Fruit fly (Drosophila melanogaster) whole organism, adult: ENCODE results near the gene Hr39.

Experiments used
- CG11617 ChIP-seq: fragments of 200-800 bp; sonication (Bioruptor generic); optimal IDR thresholded peaks from 2 replicates; lab custom pipeline; 2017; ENCODE audit warnings: mild to moderate bottlenecking, missing biosample characterization, missing genetic modification reagents, missing genetic modification characterization
- CG12768 ChIP-seq: fragments of 200-800 bp; sonication (Bioruptor generic); optimal IDR thresholded peaks from 2 replicates; lab custom pipeline; 2017; ENCODE audit warnings: missing biosample characterization, missing genetic modification characterization, mild to moderate bottlenecking, moderate library complexity, missing genetic modification reagents
- CG14711 ChIP-seq: fragments of 200-800 bp; sonication (Bioruptor generic); optimal IDR thresholded peaks from 2 replicates; lab custom pipeline; 2018; ENCODE audit warnings: missing biosample characterization, mild to moderate bottlenecking, missing genetic modification characterization, moderate library complexity
- CG1620 ChIP-seq: fragments of 200-800 bp; sonication (Bioruptor generic); optimal IDR thresholded peaks from 2 replicates; lab custom pipeline; 2016; ENCODE audit warnings: missing biosample characterization, missing genetic modification characterization
- CG33017 ChIP-seq: fragments of 200-800 bp; sonication (Bioruptor generic); optimal IDR thresholded peaks from 2 replicates; lab custom pipeline; 2018; ENCODE audit warnings: missing biosample characterization, mild to moderate bottlenecking, missing genetic modification characterization, moderate library complexity
- CG5204 ChIP-seq: fragments of 200-800 bp; sonication (Bioruptor generic); optimal IDR thresholded peaks from 2 replicates; lab custom pipeline; 2016; ENCODE audit warnings: missing biosample characterization, missing genetic modification characterization
- CG7045 ChIP-seq: fragments of 200-800 bp; sonication (Bioruptor generic); optimal IDR thresholded peaks from 2 replicates; lab custom pipeline; 2017; ENCODE audit warnings: missing biosample characterization, mild to moderate bottlenecking, missing genetic modification characterization
- CG7101 ChIP-seq: fragments of 200-800 bp; sonication (Bioruptor generic); optimal IDR thresholded peaks from 2 replicates; lab custom pipeline; 2018; ENCODE audit warnings: missing biosample characterization, mild to moderate bottlenecking, missing genetic modification characterization, moderate library complexity
- Clk ChIP-seq: fragments of 200-800 bp; sonication (Bioruptor generic); optimal IDR thresholded peaks from 2 replicates; lab custom pipeline; 2017; ENCODE audit warnings: missing biosample characterization, missing genetic modification characterization
- Crg-1 ChIP-seq: fragments of 200-800 bp; sonication (Bioruptor generic); optimal IDR thresholded peaks from 2 replicates; lab custom pipeline; 2016; ENCODE audit warnings: missing biosample characterization, missing genetic modification characterization
- Hr96 ChIP-seq: fragments of 200-800 bp; sonication (Bioruptor generic); optimal IDR thresholded peaks from 2 replicates; lab custom pipeline; 2016; ENCODE audit warnings: missing biosample characterization, missing genetic modification characterization
- Mnt ChIP-seq: fragments of 200-800 bp; sonication (Bioruptor generic); optimal IDR thresholded peaks from 2 replicates; lab custom pipeline; 2016; ENCODE audit warnings: missing biosample characterization, mild to moderate bottlenecking, missing genetic modification characterization
- bab1 ChIP-seq: fragments of 200-800 bp; sonication (Bioruptor generic); optimal IDR thresholded peaks from 3 replicates; lab custom pipeline; 2019; ENCODE audit warnings: missing biosample characterization, mild to moderate bottlenecking, missing genetic modification characterization, moderate library complexity
- cic ChIP-seq: fragments of 200-800 bp; sonication (Bioruptor generic); optimal IDR thresholded peaks from 2 replicates; lab custom pipeline; 2017; ENCODE audit warnings: missing biosample characterization, mild to moderate bottlenecking, missing genetic modification characterization, moderate library complexity
- cnc ChIP-seq, 2 experiments: fragments of >200 bp; optimal IDR thresholded peaks; 2 replicates each; lab custom pipeline; 2017
- kay ChIP-seq: fragments of 200-800 bp; sonication (Bioruptor generic); peaks from one replicate; lab custom pipeline; 2016; ENCODE audit warnings: missing biosample characterization, missing genetic modification characterization, borderline replicate concordance
- ovo ChIP-seq: fragments of 200-800 bp; sonication (Bioruptor generic); optimal IDR thresholded peaks from 2 replicates; lab custom pipeline; 2016; ENCODE audit warnings: missing biosample characterization, missing genetic modification characterization
- pad ChIP-seq: fragments of 200-800 bp; sonication (Bioruptor generic); optimal IDR thresholded peaks from 3 replicates; lab custom pipeline; 2017; ENCODE audit warnings: missing biosample characterization, missing genetic modification characterization, mild to moderate bottlenecking, moderate library complexity, missing genetic modification reagents
- tj ChIP-seq: fragments of 200-800 bp; sonication (Bioruptor generic); optimal IDR thresholded peaks from 3 replicates; lab custom pipeline; 2017; ENCODE audit warnings: missing biosample characterization, mild to moderate bottlenecking, missing genetic modification characterization, moderate library complexity
- toe ChIP-seq: fragments of 200-800 bp; sonication (Bioruptor generic); optimal IDR thresholded peaks from 2 replicates; lab custom pipeline; 2016; ENCODE audit warnings: missing biosample characterization, missing genetic modification characterization

Gene Hr39

dm6 chr2L:21246687-21247086 is 9.6 kb downstream of the Hr39 start:
- TF ChIP-seq Crg-1 (GFP tag; lab: Kevin White, UChicago) (no peak), CG12768 (GFP tag; lab: Kevin White, UChicago) (no peak)

DNA sequence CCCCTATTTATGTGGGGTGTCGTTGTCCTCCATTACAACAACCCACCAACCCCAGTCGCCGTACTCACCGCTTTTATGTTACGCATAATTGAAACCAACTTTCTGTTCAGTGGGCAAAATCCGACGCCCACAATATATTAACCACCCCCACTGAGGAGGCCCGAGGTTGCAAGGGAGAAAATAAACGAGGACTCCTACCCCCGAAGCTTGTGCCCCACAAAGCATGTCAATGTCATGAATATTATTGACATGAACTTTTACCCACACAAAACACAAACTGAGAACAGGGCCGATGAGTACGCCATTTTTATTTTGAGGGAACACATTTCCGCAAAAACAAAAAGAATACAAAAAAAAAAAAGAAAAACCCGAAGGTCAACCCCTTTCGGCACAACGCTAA is 10.9 kb downstream of the Hr39 start:
- TF ChIP-seq cnc (optimal IDR thresholded peaks at IDR 0.05; lab: Kevin White, UChicago) (no peak), bab1 (GFP tag; lab: Kevin White, UChicago) (no peak), cic (GFP tag; lab: Kevin White, UChicago) (no peak), Mnt (GFP tag; lab: Kevin White, UChicago) (no peak), tj (GFP tag; lab: Kevin White, UChicago) (no peak), CG14711 (tag; lab: Kevin White, UChicago) (no peak), toe (GFP tag; lab: Kevin White, UChicago) (no peak), ovo (GFP tag; lab: Kevin White, UChicago) (no peak), pad (GFP tag; lab: Kevin White, UChicago) (no peak), kay (GFP tag; lab: Kevin White, UChicago) (no peak), CG33017 (tag; lab: Kevin White, UChicago) (no peak), CG5204 (GFP tag; lab: Kevin White, UChicago) (no peak), CG11617 (GFP tag; lab: Kevin White, UChicago) (no peak), CG1620 (GFP tag; lab: Kevin White, UChicago) (no peak), Hr96 (no peak)

DNA sequence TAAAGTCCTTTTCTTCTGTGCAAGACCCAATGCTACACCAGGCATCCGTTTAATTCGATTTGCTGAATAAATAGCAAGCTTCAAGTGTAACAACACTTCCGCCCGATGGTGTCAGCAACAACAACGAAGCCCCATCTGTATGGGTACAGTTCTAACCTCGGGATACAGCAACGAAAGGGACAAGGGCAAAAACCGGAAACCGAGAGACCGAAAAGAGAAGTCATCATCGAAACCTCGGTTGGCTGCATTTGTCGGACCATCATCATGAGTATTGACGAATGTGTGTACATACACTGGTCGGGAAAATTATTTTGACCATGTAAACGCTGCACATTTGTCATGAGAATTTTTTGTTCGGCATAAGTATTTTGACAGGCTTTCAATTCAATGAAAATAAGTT is 11.8 kb downstream of the Hr39 start:
- TF ChIP-seq CG1620 (GFP tag; lab: Kevin White, UChicago) (no peak), CG33017 (tag; lab: Kevin White, UChicago) (no peak), Crg-1 (GFP tag; lab: Kevin White, UChicago) (no peak), Mnt (GFP tag; lab: Kevin White, UChicago) (no peak), cnc (optimal IDR thresholded peaks at IDR 0.05; lab: Kevin White, UChicago) (no peak), bab1 (GFP tag; lab: Kevin White, UChicago) (no peak), cic (GFP tag; lab: Kevin White, UChicago) (no peak), pad (GFP tag; lab: Kevin White, UChicago) (no peak), CG7101 (tag; lab: Kevin White, UChicago) (no peak), CG12768 (GFP tag; lab: Kevin White, UChicago) (no peak), Hr96 (no peak), CG11617 (GFP tag; lab: Kevin White, UChicago) (no peak), CG7045 (no peak), tj (GFP tag; lab: Kevin White, UChicago) (no peak), CG14711 (tag; lab: Kevin White, UChicago) (no peak), ovo (GFP tag; lab: Kevin White, UChicago) (no peak)

DNA sequence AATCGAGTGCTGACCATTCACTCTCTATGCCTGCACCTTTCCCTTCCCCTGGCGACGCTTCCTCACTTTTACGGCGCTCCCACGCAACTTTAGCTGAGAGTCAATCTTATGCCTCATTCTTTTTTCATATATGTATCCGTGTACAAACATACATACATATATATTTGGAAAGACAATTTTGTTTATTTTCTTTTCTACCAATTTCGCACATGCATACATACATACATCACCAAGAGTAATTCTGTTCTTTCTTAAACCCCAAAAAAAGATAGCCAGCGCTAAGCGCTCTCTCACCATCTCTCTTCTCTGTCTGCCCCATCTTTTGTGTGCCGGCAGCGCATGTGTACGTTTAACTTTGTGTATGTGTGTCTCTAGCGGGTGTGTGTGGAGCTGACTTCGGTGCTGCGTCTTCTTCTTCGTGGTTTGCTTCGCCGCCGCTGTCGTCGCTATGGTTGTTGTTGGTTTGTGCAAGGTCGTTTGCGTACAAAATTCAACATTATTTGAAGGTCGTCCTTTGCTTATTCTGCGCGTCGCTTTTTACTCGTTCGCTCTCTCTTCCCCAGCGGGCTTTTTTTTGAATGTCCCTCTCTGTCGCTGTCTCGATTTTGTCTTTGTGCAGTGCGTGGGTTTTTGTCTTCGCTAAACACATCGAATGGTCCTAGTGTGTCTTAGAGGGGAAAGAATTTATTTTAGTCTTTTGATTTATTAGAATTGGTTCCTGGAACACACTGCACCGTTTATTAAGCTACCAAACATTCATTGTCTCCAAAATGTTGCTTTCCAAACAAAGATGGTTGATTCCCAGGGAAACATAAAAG is 13.7 kb downstream of the Hr39 start:
- TF ChIP-seq pad (GFP tag; lab: Kevin White, UChicago) (peak; percentile 22), CG1620 (GFP tag; lab: Kevin White, UChicago) (no peak), Clk (GFP tag; lab: Kevin White, UChicago) (no peak), tj (GFP tag; lab: Kevin White, UChicago) (peak; percentile 60), cic (GFP tag; lab: Kevin White, UChicago) (peak; percentile 58), Mnt (GFP tag; lab: Kevin White, UChicago) (peak; percentile 18)

- TF ChIP-seq CG33017 (tag; lab: Kevin White, UChicago) (no peak), CG5204 (GFP tag; lab: Kevin White, UChicago) (no peak), cic (GFP tag; lab: Kevin White, UChicago) (no peak), kay (GFP tag; lab: Kevin White, UChicago) (no peak), Crg-1 (GFP tag; lab: Kevin White, UChicago) (no peak), CG7101 (tag; lab: Kevin White, UChicago) (no peak), ovo (GFP tag; lab: Kevin White, UChicago) (no peak), Mnt (GFP tag; lab: Kevin White, UChicago) (no peak), tj (GFP tag; lab: Kevin White, UChicago) (no peak), CG1620 (GFP tag; lab: Kevin White, UChicago) (no peak), Clk (GFP tag; lab: Kevin White, UChicago) (no peak), Hr96 (no peak), CG14711 (tag; lab: Kevin White, UChicago) (no peak), cnc (optimal IDR thresholded peaks at IDR 0.05; lab: Kevin White, UChicago) (no peak), CG11617 (GFP tag; lab: Kevin White, UChicago) (no peak), pad (GFP tag; lab: Kevin White, UChicago) (no peak), CG12768 (GFP tag; lab: Kevin White, UChicago) (no peak), bab1 (GFP tag; lab: Kevin White, UChicago) (no peak), CG7045 (no peak), toe (GFP tag; lab: Kevin White, UChicago) (no peak)
Observed at dm6 chr2L:21251750-21252149, 14.7 kb downstream of the Hr39 start.

DNA sequence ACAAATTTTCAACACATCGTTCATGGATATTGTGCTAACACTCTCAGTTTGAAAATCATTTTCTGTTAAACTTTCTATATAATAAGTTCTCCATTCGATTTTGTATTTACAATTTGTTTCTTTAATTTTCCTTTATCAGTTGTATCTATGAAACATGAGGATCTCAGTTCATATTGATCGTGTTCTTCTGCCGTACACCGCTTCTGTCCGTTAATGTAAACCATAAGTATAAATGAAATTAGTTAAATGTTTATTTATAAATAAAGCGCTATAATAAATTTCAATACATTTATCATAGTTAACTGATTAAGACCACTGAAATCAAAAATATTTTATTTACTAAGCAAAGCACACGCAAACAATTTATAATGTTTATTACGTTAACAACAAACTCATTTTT is 22.0 kb downstream of the Hr39 start:
- TF ChIP-seq CG5204 (GFP tag; lab: Kevin White, UChicago): no peak
- TF ChIP-seq Hr96: no peak
- peak; percentile 90 for TF ChIP-seq kay (GFP tag; lab: Kevin White, UChicago)
- TF ChIP-seq toe (GFP tag; lab: Kevin White, UChicago): no peak
- TF ChIP-seq CG7101 (tag; lab: Kevin White, UChicago): no peak
